Worm (Caenorhabditis elegans) whole organism, late embryonic: ENCODE measurements around the gene H06I04.3.

Source experiments
- ceh-24 ChIP-seq: sonication (generic microtip); optimal IDR thresholded peaks from 2 replicates; lab custom pipeline; 2016; ENCODE audit warnings: mild to moderate bottlenecking, missing genetic modification characterization, missing compliant biosample characterization
- elt-2 ChIP-seq: sonication (generic microtip); optimal IDR thresholded peaks from 2 replicates; lab custom pipeline; 2016; ENCODE audit warnings: missing genetic modification reagents, missing genetic modification characterization, missing compliant biosample characterization
- gmeb-2 ChIP-seq: sonication (generic microtip); optimal IDR thresholded peaks from 2 replicates; lab custom pipeline; 2016; ENCODE audit warnings: missing genetic modification characterization, inconsistent platforms, missing compliant biosample characterization
- hlh-15 ChIP-seq: sonication (generic microtip); optimal IDR thresholded peaks from 2 replicates; lab custom pipeline; 2016; ENCODE audit warnings: missing genetic modification characterization, missing compliant biosample characterization
- nfya-1 ChIP-seq: sonication (generic microtip); optimal IDR thresholded peaks from 2 replicates; lab custom pipeline; 2017; ENCODE audit warnings: missing genetic modification characterization, mild to moderate bottlenecking, missing compliant biosample characterization, antibody characterized with exemption, moderate library complexity
- npax-4 ChIP-seq: sonication (generic microtip); optimal IDR thresholded peaks from 2 replicates; lab custom pipeline; 2016; ENCODE audit warnings: missing genetic modification characterization, missing compliant biosample characterization
- pat-9 ChIP-seq: fragments of 200-800 bp; sonication (Bioruptor generic); optimal IDR thresholded peaks from 2 replicates; lab custom pipeline; 2018; ENCODE audit warnings: mild to moderate bottlenecking, missing genetic modification characterization, moderate library complexity, missing compliant biosample characterization
- sox-4 ChIP-seq: sonication (generic microtip); optimal IDR thresholded peaks from 2 replicates; lab custom pipeline; 2017; ENCODE audit warnings: mild to moderate bottlenecking, missing genetic modification characterization, inconsistent platforms, missing compliant biosample characterization
- tbx-2 ChIP-seq: sonication (generic microtip); optimal IDR thresholded peaks from 2 replicates; lab custom pipeline; 2016; ENCODE audit warnings: missing genetic modification characterization, missing compliant biosample characterization
- tbx-7 ChIP-seq: sonication (generic microtip); optimal IDR thresholded peaks from 2 replicates; lab custom pipeline; 2016; ENCODE audit warnings: missing genotype, missing genetic modification characterization, missing compliant biosample characterization

ce11 chrIII:3127074-3127596 is 56.8 kb downstream of the H06I04.3 start, which contains the start of gene nipa-1:
- TF ChIP-seq gmeb-2 (no peak), tbx-7 (tag; lab: Kevin White, UChicago) (no peak), tbx-2 (tag; lab: Kevin White, UChicago) (no peak), sox-4 (no peak), ceh-24 (tag; lab: Kevin White, UChicago) (no peak), hlh-15 (tag; lab: Kevin White, UChicago) (no peak), elt-2 (tag; lab: Kevin White, UChicago) (no peak), pat-9 (no peak), nfya-1 (no peak), npax-4 (tag; lab: Kevin White, UChicago) (no peak)
